Worm (Caenorhabditis elegans) whole organism, L4 larva: Measurements from ENCODE around the gene apn-1.

ENCODE experiments used
- F44E2.7 ChIP-seq: fragments of 200-800 bp; sonication (Bioruptor generic); IDR thresholded peaks from 2 replicates; pipeline ENCODE4 v2.1.2; 2022; ENCODE audit warnings: missing genetic modification characterization, missing compliant biosample characterization
- F49E8.2 ChIP-seq: sonication (generic microtip); optimal IDR thresholded peaks from 2 replicates; lab custom pipeline; 2016; ENCODE audit warnings: missing compliant biosample characterization, mild to moderate bottlenecking, missing genetic modification characterization, borderline replicate concordance
- R02D3.7 ChIP-seq: fragments of 150-350 bp; sonication (generic microtip); optimal IDR thresholded peaks from 3 replicates; lab custom pipeline; 2014; ENCODE audit warnings: missing biosample characterization, missing genetic modification characterization
- T26A8.4 ChIP-seq: fragments of 200-800 bp; sonication (Bioruptor generic); IDR thresholded peaks from 2 replicates; pipeline ENCODE4 v1.3.6; 2022; ENCODE audit warnings: missing genetic modification characterization, missing compliant biosample characterization
- Y48G9A.11 ChIP-seq: fragments of 200-800 bp; sonication (Bioruptor generic); IDR thresholded peaks from 2 replicates; pipeline ENCODE4 v1.3.6; 2022; ENCODE audit warnings: missing genetic modification reagents, missing genetic modification characterization, missing compliant biosample characterization
- aha-1 ChIP-seq: fragments of 150-350 bp; peaks from one replicate; lab custom pipeline; 2014; ENCODE audit warnings: missing biosample characterization, missing genetic modification characterization
- aly-2 ChIP-seq: sonication (generic microtip); optimal IDR thresholded peaks from 2 replicates; lab custom pipeline; 2018; ENCODE audit warnings: missing biosample characterization, missing genetic modification characterization
- ama-1 ChIP-seq: fragments of 150-350 bp; optimal IDR thresholded peaks from 2 replicates; lab custom pipeline; 2014; ENCODE audit warnings: inconsistent platforms, mixed read lengths
- arid-1 ChIP-seq: fragments of 200-800 bp; sonication (Bioruptor generic); conservative IDR thresholded peaks from 2 replicates; pipeline ENCODE4 v1.3.6; 2022; ENCODE audit warnings: missing genetic modification reagents, missing genetic modification characterization, missing compliant biosample characterization
- ceh-28 ChIP-seq: fragments of 150-350 bp; optimal IDR thresholded peaks from 2 replicates; lab custom pipeline; 2014; ENCODE audit warnings: missing biosample characterization, missing genetic modification reagents, missing genetic modification characterization
- ceh-44 ChIP-seq: fragments of 200-800 bp; sonication (Bioruptor generic); IDR thresholded peaks from 2 replicates; pipeline ENCODE4 v1.3.6; 2022; ENCODE audit warnings: missing genetic modification reagents, missing genetic modification characterization, missing compliant biosample characterization
- ces-1 ChIP-seq: fragments of 150-350 bp; sonication (generic microtip); optimal IDR thresholded peaks from 4 replicates; lab custom pipeline; 2014; ENCODE audit warnings: missing biosample characterization, missing genetic modification reagents, missing genetic modification characterization
- ctbp-1 ChIP-seq: fragments of 200-800 bp; sonication (Bioruptor generic); IDR thresholded peaks from 2 replicates; pipeline ENCODE4 v1.3.6; 2022; ENCODE audit warnings: missing genetic modification reagents, missing genetic modification characterization, missing compliant biosample characterization
- daf-16 ChIP-seq, 3 experiments: sonication (generic microtip); optimal IDR thresholded peaks; 2 replicates each; lab custom pipeline; 2016 to 2017; ENCODE audit warnings: missing genetic modification characterization in 3 of 3, missing genetic modification reagents in 3 of 3, mild to moderate bottlenecking in 2 of 3, missing compliant biosample characterization in 2 of 3, missing biosample characterization in 1 of 3, moderate library complexity in 1 of 3
- dmd-6 ChIP-seq: fragments of 200-800 bp; sonication (Bioruptor generic); IDR thresholded peaks from 2 replicates; pipeline ENCODE4 v1.3.6; 2022; ENCODE audit warnings: missing genetic modification reagents, missing genetic modification characterization, missing compliant biosample characterization
- dmd-8 ChIP-seq: fragments of 200-800 bp; sonication (Bioruptor generic); IDR thresholded peaks from 2 replicates; pipeline ENCODE4 v1.3.6; 2022; ENCODE audit warnings: missing genetic modification characterization, missing compliant biosample characterization
- dmd-9 ChIP-seq: fragments of 200-800 bp; sonication (Bioruptor generic); IDR thresholded peaks from 2 replicates; pipeline ENCODE4 v1.3.6; 2022; ENCODE audit warnings: missing genetic modification reagents, missing genetic modification characterization, missing compliant biosample characterization
- duxl-1 ChIP-seq: sonication (generic microtip); optimal IDR thresholded peaks from 2 replicates; lab custom pipeline; 2016; ENCODE audit warnings: mild to moderate bottlenecking, missing genetic modification characterization, moderate library complexity, missing compliant biosample characterization; ENCODE audit not compliant: poor library complexity
- egl-27 ChIP-seq: sonication (generic microtip); optimal IDR thresholded peaks from 3 replicates; lab custom pipeline; 2017; ENCODE audit warnings: missing biosample characterization, missing genetic modification reagents, missing genetic modification characterization
- egl-43 ChIP-seq: fragments of 200-800 bp; sonication (Bioruptor generic); IDR thresholded peaks from 2 replicates; pipeline ENCODE4 v1.3.6; 2022; ENCODE audit warnings: missing genetic modification reagents, missing genetic modification characterization, missing compliant biosample characterization
- gei-8 ChIP-seq: fragments of 200-800 bp; sonication (Bioruptor generic); optimal IDR thresholded peaks from 2 replicates; lab custom pipeline; 2018; ENCODE audit warnings: mild to moderate bottlenecking, missing genetic modification characterization, missing compliant biosample characterization
- hlh-11 ChIP-seq: fragments of 200-800 bp; sonication (Bioruptor generic); optimal IDR thresholded peaks from 2 replicates; lab custom pipeline; 2018; ENCODE audit warnings: mild to moderate bottlenecking, missing genetic modification characterization, missing compliant biosample characterization
- lin-1 ChIP-seq: fragments of 200-800 bp; sonication (Bioruptor generic); IDR thresholded peaks from 2 replicates; pipeline ENCODE4 v1.3.6; 2022; ENCODE audit warnings: missing genetic modification reagents, missing genetic modification characterization, missing compliant biosample characterization
- lin-13 ChIP-seq: fragments of 150-350 bp; optimal IDR thresholded peaks from 2 replicates; lab custom pipeline; 2014; ENCODE audit warnings: missing biosample characterization, missing genetic modification reagents, missing genetic modification characterization
- lin-15B ChIP-seq: fragments of 150-350 bp; sonication (generic microtip); optimal IDR thresholded peaks from 3 replicates; lab custom pipeline; 2014; ENCODE audit warnings: missing biosample characterization, missing genetic modification characterization
- lin-29 ChIP-seq: fragments of 200-800 bp; sonication (Bioruptor generic); IDR thresholded peaks from 2 replicates; pipeline ENCODE4 v1.3.6; 2022; ENCODE audit warnings: missing genetic modification reagents, missing genetic modification characterization, missing compliant biosample characterization
- lin-38 ChIP-seq: fragments of 200-800 bp; sonication (Bioruptor generic); IDR thresholded peaks from 2 replicates; pipeline ENCODE4 v1.3.6; 2022; ENCODE audit warnings: missing genetic modification reagents, missing genetic modification characterization, missing compliant biosample characterization
- lir-3 ChIP-seq: sonication (generic microtip); optimal IDR thresholded peaks from 2 replicates; lab custom pipeline; 2016; ENCODE audit warnings: mild to moderate bottlenecking, missing genetic modification characterization, missing compliant biosample characterization
- mdl-1 ChIP-seq, 2 experiments: fragments of 150-350 bp in 1 of 2; sonication (generic microtip) in 1 of 2; optimal IDR thresholded peaks; 2 replicates each; lab custom pipeline; 2014 to 2017; ENCODE audit warnings: missing biosample characterization in 2 of 2, missing genetic modification characterization in 2 of 2
- mdt-29 ChIP-seq: fragments of 200-800 bp; sonication (Bioruptor generic); IDR thresholded peaks from 2 replicates; pipeline ENCODE4 v1.3.6; 2022; ENCODE audit warnings: missing genetic modification reagents, missing genetic modification characterization, missing compliant biosample characterization
- mep-1 ChIP-seq: fragments of 150-350 bp; sonication (generic microtip); optimal IDR thresholded peaks from 3 replicates; lab custom pipeline; 2014; ENCODE audit warnings: missing biosample characterization, missing genetic modification characterization
- mes-2 ChIP-seq: sonication (generic microtip); optimal IDR thresholded peaks from 2 replicates; lab custom pipeline; 2016; ENCODE audit warnings: missing genotype, mild to moderate bottlenecking, missing genetic modification characterization, missing compliant biosample characterization; ENCODE audit not compliant: poor library complexity, severe bottlenecking
- mxl-2 ChIP-seq: fragments of 200-800 bp; sonication (Bioruptor generic); conservative IDR thresholded peaks from 2 replicates; pipeline ENCODE4 v1.3.6; 2022; ENCODE audit warnings: missing genetic modification reagents, missing genetic modification characterization, missing compliant biosample characterization
- mxl-3 ChIP-seq: fragments of 200-800 bp; sonication (Bioruptor generic); optimal IDR thresholded peaks from 2 replicates; lab custom pipeline; 2018; ENCODE audit warnings: mild to moderate bottlenecking, missing genetic modification characterization, missing compliant biosample characterization
- nhr-11 ChIP-seq: fragments of 150-350 bp; optimal IDR thresholded peaks from 2 replicates; lab custom pipeline; 2014; ENCODE audit warnings: missing biosample characterization, missing genetic modification characterization
- nhr-25 ChIP-seq: sonication (generic microtip); optimal IDR thresholded peaks from 2 replicates; lab custom pipeline; 2017; ENCODE audit warnings: missing genetic modification characterization, mild to moderate bottlenecking, missing compliant biosample characterization, antibody characterized with exemption, moderate library complexity, borderline replicate concordance; ENCODE audit not compliant: insufficient read depth
- php-3 ChIP-seq: fragments of 200-800 bp; sonication (Bioruptor generic); IDR thresholded peaks from 2 replicates; pipeline ENCODE4 v1.3.6; 2022; ENCODE audit warnings: missing genetic modification reagents, missing genetic modification characterization, missing compliant biosample characterization
- pqm-1 ChIP-seq: sonication (generic microtip); optimal IDR thresholded peaks from 2 replicates; lab custom pipeline; 2017; ENCODE audit warnings: missing biosample characterization, missing genetic modification characterization
- saeg-2 ChIP-seq: fragments of 200-800 bp; sonication (Bioruptor generic); IDR thresholded peaks from 2 replicates; pipeline ENCODE4 v1.3.6; 2022; ENCODE audit warnings: missing genetic modification reagents, missing genetic modification characterization, missing compliant biosample characterization
- spr-1 ChIP-seq: sonication (generic microtip); optimal IDR thresholded peaks from 2 replicates; lab custom pipeline; 2016; ENCODE audit warnings: mild to moderate bottlenecking, missing genetic modification characterization, missing compliant biosample characterization
- tra-1 ChIP-seq: fragments of 200-800 bp; sonication (Bioruptor generic); IDR thresholded peaks from 2 replicates; pipeline ENCODE4 v1.3.6; 2022; ENCODE audit warnings: missing genetic modification reagents, missing genetic modification characterization, missing compliant biosample characterization
- unc-130 ChIP-seq: sonication (generic microtip); optimal IDR thresholded peaks from 2 replicates; lab custom pipeline; 2016; ENCODE audit warnings: missing genetic modification reagents, missing genetic modification characterization, missing compliant biosample characterization
- unc-39 ChIP-seq: sonication (generic microtip); optimal IDR thresholded peaks from 2 replicates; lab custom pipeline; 2017; ENCODE audit warnings: missing biosample characterization, missing genetic modification characterization
- zip-11 ChIP-seq: fragments of 200-800 bp; sonication (Bioruptor generic); IDR thresholded peaks from 2 replicates; pipeline ENCODE4 v1.3.6; 2022; ENCODE audit warnings: missing genetic modification characterization, missing compliant biosample characterization
- zip-2 ChIP-seq: fragments of 150-350 bp; optimal IDR thresholded peaks from 2 replicates; lab custom pipeline; 2014; ENCODE audit warnings: missing biosample characterization, missing genetic modification characterization
- ztf-11 ChIP-seq: fragments of 150-350 bp; optimal IDR thresholded peaks from 2 replicates; lab custom pipeline; 2014; ENCODE audit warnings: missing biosample characterization, missing genetic modification characterization
- ztf-7 ChIP-seq: fragments of 150-350 bp; optimal IDR thresholded peaks from 2 replicates; lab custom pipeline; 2014; ENCODE audit warnings: missing biosample characterization, missing genetic modification characterization

apn-1 gene

DNA sequence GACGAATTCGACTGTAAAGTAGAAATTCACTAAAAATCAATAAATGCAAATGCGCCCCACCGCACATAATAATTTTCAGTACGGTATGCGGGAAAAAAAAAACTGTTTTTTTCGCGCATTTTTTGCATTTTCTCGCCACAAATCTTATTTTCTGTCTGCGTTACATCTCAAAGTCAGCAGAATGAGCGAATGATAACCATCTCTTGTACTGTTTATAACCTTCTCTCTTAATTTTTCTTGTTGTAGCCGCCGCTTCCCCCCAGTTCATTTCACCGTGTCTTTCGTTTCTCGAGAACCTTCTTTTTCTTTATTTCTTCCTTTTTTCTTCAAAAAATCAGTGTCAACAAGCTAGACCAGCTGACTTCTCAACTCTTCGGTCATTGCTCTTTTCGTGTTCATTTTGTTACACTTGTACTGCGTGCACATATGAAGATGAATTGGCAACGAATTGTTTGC is 31.9 kb upstream of the apn-1 start (continued):
- TF ChIP-seq ctbp-1 (GFP tag; lab: Robert Waterston, UW) (0 out of 2 replicates have a peak, but pooled peaks have one; percentile 54), dmd-8 (GFP tag; lab: Robert Waterston, UW) (0 out of 2 replicates have a peak, but pooled peaks have one; percentile 3), mdt-29 (GFP tag; lab: Robert Waterston, UW) (peak; percentile 15; the same call in 1 of the 2 replicates), lin-13 (GFP tag; lab: Kevin White, UChicago) (no peak), gei-8 (GFP tag; lab: Kevin White, UChicago) (peak; percentile 11), php-3 (GFP tag; lab: Robert Waterston, UW) (0 out of 2 replicates have a peak, but pooled peaks have one; percentile 54), Y48G9A.11 (GFP tag; lab: Robert Waterston, UW) (peak; percentile 51; the same call in 1 of the 2 replicates), nhr-25 (peak; percentile 20), unc-130 (peak; percentile 17), lin-38 (peak; percentile 93), lin-29 (GFP tag; lab: Robert Waterston, UW) (peak; percentile 42; the same call in 1 of the 2 replicates), ceh-44 (no peak), F49E8.2 (tag; lab: Kevin White, UChicago) (no peak), mep-1 (peak; percentile 37), daf-16 (GFP tag; optimal IDR thresholded peaks at IDR 0.05; lab: Kevin White, UChicago) (no peak), daf-16 (tag; optimal IDR thresholded peaks at IDR 0.05; lab: Kevin White, UChicago) (peak; percentile 77), dmd-9 (GFP tag; lab: Robert Waterston, UW) (0 out of 2 replicates have a peak, but pooled peaks have one; percentile 13), lin-1 (peak; percentile 38; the same call in 1 of the 2 replicates), duxl-1 (no peak), zip-2 (no peak), ztf-11 (tag; lab: Kevin White, UChicago) (no peak), pqm-1 (tag; lab: Kevin White, UChicago) (no peak), aha-1 (peak; percentile 79)

- no peak for TF ChIP-seq zip-2
- TF ChIP-seq T26A8.4: peak; percentile 15; the same call in 1 of the 2 replicates
- no peak for TF ChIP-seq F44E2.7 (GFP tag; lab: Robert Waterston, UW)
- no peak for TF ChIP-seq lir-3 (tag; lab: Kevin White, UChicago)
- TF ChIP-seq dmd-6 (GFP tag; lab: Robert Waterston, UW): peak; percentile 95
- no peak for TF ChIP-seq dmd-8 (GFP tag; lab: Robert Waterston, UW)
- TF ChIP-seq nhr-11 (tag; lab: Kevin White, UChicago): peak; percentile 35
- 0 out of 2 replicates have a peak, but pooled peaks have one; percentile 27 for TF ChIP-seq mdt-29 (GFP tag; lab: Robert Waterston, UW)
- peak; percentile 80 for TF ChIP-seq hlh-11 (tag; lab: Kevin White, UChicago)
- TF ChIP-seq egl-43 (GFP tag; lab: Robert Waterston, UW): peak; percentile 53; the same call in 1 of the 2 replicates
- TF ChIP-seq R02D3.7 (tag; lab: Kevin White, UChicago): no peak
- TF ChIP-seq ama-1: peak; percentile 57
- TF ChIP-seq mxl-2 (GFP tag; lab: Robert Waterston, UW): peak; percentile 58; the same call in 1 of the 2 replicates
- no peak for TF ChIP-seq ceh-44
- no peak for TF ChIP-seq ceh-28 (tag; lab: Kevin White, UChicago)
- TF ChIP-seq mes-2: peak; percentile 61
- no peak for TF ChIP-seq egl-27 (tag; lab: Kevin White, UChicago)
- TF ChIP-seq daf-16 (GFP tag; optimal IDR thresholded peaks at IDR 0.05; lab: Kevin White, UChicago): peak in 1 of 2 experiments; percentile 39
- TF ChIP-seq daf-16 (tag; optimal IDR thresholded peaks at IDR 0.05; lab: Kevin White, UChicago): peak; percentile 20
- TF ChIP-seq mxl-3 (GFP tag; lab: Kevin White, UChicago): no peak
- TF ChIP-seq saeg-2 (GFP tag; lab: Robert Waterston, UW): no peak; the same call in 1 of the 2 replicates
- TF ChIP-seq nhr-25: no peak
- no peak for TF ChIP-seq zip-11
- peak; percentile 98 for TF ChIP-seq aha-1
- TF ChIP-seq tra-1 (GFP tag; lab: Robert Waterston, UW): peak; percentile 76; the same call in 1 of the 2 replicates
- TF ChIP-seq arid-1 (GFP tag; lab: Robert Waterston, UW): 0 out of 2 replicates have a peak, but pooled peaks have one; percentile 15
- TF ChIP-seq ztf-7 (tag; lab: Kevin White, UChicago): no peak
- TF ChIP-seq mep-1: peak; percentile 15
- TF ChIP-seq spr-1: no peak
- no peak for TF ChIP-seq aly-2
- TF ChIP-seq unc-39 (tag; lab: Kevin White, UChicago): no peak
- TF ChIP-seq ces-1: no peak
- peak; percentile 57 to 76 for TF ChIP-seq mdl-1 (tag; optimal IDR thresholded peaks at IDR 0.05; lab: Kevin White, UChicago)
- TF ChIP-seq lin-38: peak; percentile 45
- no peak for TF ChIP-seq lin-15B (tag; lab: Kevin White, UChicago)
Measured at ce11 chrII:8016167-8016566, 31.2 kb upstream of the apn-1 start.
